Worm (Caenorhabditis elegans) whole organism, L4 larva: ENCODE results near the gene Y119D3B.12.

Experiments used
- F10B5.3 ChIP-seq: sonication (generic microtip); optimal IDR thresholded peaks from 2 replicates; lab custom pipeline; 2016; ENCODE audit warnings: mild to moderate bottlenecking, missing genetic modification characterization, missing compliant biosample characterization
- F26F4.8 ChIP-seq: fragments of 200-800 bp; sonication (Bioruptor generic); conservative IDR thresholded peaks from 2 replicates; pipeline ENCODE4 v1.3.6; 2022; ENCODE audit warnings: missing genetic modification characterization, missing compliant biosample characterization
- aha-1 ChIP-seq: fragments of 150-350 bp; peaks from one replicate; lab custom pipeline; 2014; ENCODE audit warnings: missing biosample characterization, missing genetic modification characterization
- aly-2 ChIP-seq: sonication (generic microtip); optimal IDR thresholded peaks from 2 replicates; lab custom pipeline; 2018; ENCODE audit warnings: missing biosample characterization, missing genetic modification characterization
- ama-1 ChIP-seq: fragments of 150-350 bp; optimal IDR thresholded peaks from 2 replicates; lab custom pipeline; 2014; ENCODE audit warnings: inconsistent platforms, mixed read lengths
- ceh-20 ChIP-seq: fragments of 200-800 bp; sonication (Bioruptor generic); IDR thresholded peaks from 2 replicates; pipeline ENCODE4 v1.3.6; 2022; ENCODE audit warnings: missing genetic modification reagents, missing genetic modification characterization, missing compliant biosample characterization
- ces-1 ChIP-seq: fragments of 150-350 bp; sonication (generic microtip); optimal IDR thresholded peaks from 4 replicates; lab custom pipeline; 2014; ENCODE audit warnings: missing biosample characterization, missing genetic modification reagents, missing genetic modification characterization
- daf-12 ChIP-seq: fragments of 150-350 bp; optimal IDR thresholded peaks from 2 replicates; lab custom pipeline; 2014; ENCODE audit warnings: missing biosample characterization, missing genetic modification reagents, missing genetic modification characterization
- daf-16 ChIP-seq, 3 experiments: sonication (generic microtip); optimal IDR thresholded peaks; 2 replicates each; lab custom pipeline; 2016 to 2017; ENCODE audit warnings: missing genetic modification characterization in 3 of 3, missing genetic modification reagents in 3 of 3, mild to moderate bottlenecking in 2 of 3, missing compliant biosample characterization in 2 of 3, missing biosample characterization in 1 of 3, moderate library complexity in 1 of 3
- daf-19 ChIP-seq: fragments of 200-800 bp; sonication (Bioruptor generic); conservative IDR thresholded peaks from 2 replicates; pipeline ENCODE4 v1.3.6; 2022; ENCODE audit warnings: missing genetic modification characterization, missing compliant biosample characterization
- dmd-9 ChIP-seq: fragments of 200-800 bp; sonication (Bioruptor generic); IDR thresholded peaks from 2 replicates; pipeline ENCODE4 v1.3.6; 2022; ENCODE audit warnings: missing genetic modification reagents, missing genetic modification characterization, missing compliant biosample characterization
- dpl-1 ChIP-seq: fragments of 150-350 bp; optimal IDR thresholded peaks from 2 replicates; lab custom pipeline; 2014; ENCODE audit warnings: missing biosample characterization, missing genetic modification reagents, missing genetic modification characterization
- egl-27 ChIP-seq: sonication (generic microtip); optimal IDR thresholded peaks from 3 replicates; lab custom pipeline; 2017; ENCODE audit warnings: missing biosample characterization, missing genetic modification reagents, missing genetic modification characterization
- egl-43 ChIP-seq: fragments of 200-800 bp; sonication (Bioruptor generic); IDR thresholded peaks from 2 replicates; pipeline ENCODE4 v1.3.6; 2022; ENCODE audit warnings: missing genetic modification reagents, missing genetic modification characterization, missing compliant biosample characterization
- hif-1 ChIP-seq, 2 experiments: sonication (generic microtip); optimal IDR thresholded peaks; 2 replicates each; lab custom pipeline; 2016 to 2017; ENCODE audit warnings: missing compliant biosample characterization in 2 of 2, missing genetic modification characterization in 2 of 2, missing genetic modification reagents in 2 of 2, missing genotype in 2 of 2, mild to moderate bottlenecking in 1 of 2
- hlh-11 ChIP-seq: fragments of 200-800 bp; sonication (Bioruptor generic); optimal IDR thresholded peaks from 2 replicates; lab custom pipeline; 2018; ENCODE audit warnings: mild to moderate bottlenecking, missing genetic modification characterization, missing compliant biosample characterization
- hlh-30 ChIP-seq: sonication (generic microtip); optimal IDR thresholded peaks from 2 replicates; lab custom pipeline; 2017; ENCODE audit warnings: antibody characterized with exemption, mild to moderate bottlenecking, missing genetic modification characterization, missing compliant biosample characterization; ENCODE audit not compliant: insufficient read depth
- hmg-1.1 ChIP-seq: fragments of 200-800 bp; sonication (Bioruptor generic); IDR thresholded peaks from 2 replicates; pipeline ENCODE4 v1.3.6; 2022; ENCODE audit warnings: missing genetic modification reagents, missing genetic modification characterization, missing compliant biosample characterization
- lin-1 ChIP-seq: fragments of 200-800 bp; sonication (Bioruptor generic); IDR thresholded peaks from 2 replicates; pipeline ENCODE4 v1.3.6; 2022; ENCODE audit warnings: missing genetic modification reagents, missing genetic modification characterization, missing compliant biosample characterization
- lin-13 ChIP-seq: fragments of 150-350 bp; optimal IDR thresholded peaks from 2 replicates; lab custom pipeline; 2014; ENCODE audit warnings: missing biosample characterization, missing genetic modification reagents, missing genetic modification characterization
- lin-38 ChIP-seq: fragments of 200-800 bp; sonication (Bioruptor generic); IDR thresholded peaks from 2 replicates; pipeline ENCODE4 v1.3.6; 2022; ENCODE audit warnings: missing genetic modification reagents, missing genetic modification characterization, missing compliant biosample characterization
- lsy-2 ChIP-seq, 2 experiments: fragments of 150-350 bp in 1 of 2; sonication (generic microtip) in 1 of 2; optimal IDR thresholded peaks; 2 replicates each; lab custom pipeline; 2014 to 2017; ENCODE audit warnings: missing biosample characterization in 2 of 2, missing genetic modification characterization in 2 of 2
- madf-9 ChIP-seq: fragments of 200-800 bp; sonication (Bioruptor generic); conservative IDR thresholded peaks from 2 replicates; pipeline ENCODE4 v1.3.6; 2022; ENCODE audit warnings: missing genetic modification reagents, missing genetic modification characterization, missing compliant biosample characterization
- mdt-29 ChIP-seq: fragments of 200-800 bp; sonication (Bioruptor generic); IDR thresholded peaks from 2 replicates; pipeline ENCODE4 v1.3.6; 2022; ENCODE audit warnings: missing genetic modification reagents, missing genetic modification characterization, missing compliant biosample characterization
- nhr-10 ChIP-seq: fragments of 150-350 bp; optimal IDR thresholded peaks from 2 replicates; lab custom pipeline; 2014; ENCODE audit warnings: missing biosample characterization, missing genetic modification characterization
- nhr-102 ChIP-seq: sonication (generic microtip); optimal IDR thresholded peaks from 2 replicates; lab custom pipeline; 2016; ENCODE audit warnings: mild to moderate bottlenecking, missing genetic modification characterization, moderate library complexity, missing compliant biosample characterization
- nhr-11 ChIP-seq: fragments of 150-350 bp; optimal IDR thresholded peaks from 2 replicates; lab custom pipeline; 2014; ENCODE audit warnings: missing biosample characterization, missing genetic modification characterization
- nhr-111 ChIP-seq: fragments of 200-800 bp; sonication (Bioruptor generic); optimal IDR thresholded peaks from 2 replicates; lab custom pipeline; 2018; ENCODE audit warnings: mild to moderate bottlenecking, missing genetic modification characterization, missing compliant biosample characterization
- pha-4 ChIP-seq, 2 experiments: fragments of 150-350 bp in 1 of 2; fragments of 200-800 bp in 1 of 2; sonication (Bioruptor generic) in 1 of 2; IDR thresholded peaks in 1 of 2; optimal IDR thresholded peaks in 1 of 2; 2 replicates each; pipeline versions ENCODE4 v1.3.6 to Lab custom; 2014 to 2022; ENCODE audit warnings: missing genetic modification characterization in 2 of 2, missing genetic modification reagents in 2 of 2, missing biosample characterization in 1 of 2, missing compliant biosample characterization in 1 of 2
- pqm-1 ChIP-seq: sonication (generic microtip); optimal IDR thresholded peaks from 2 replicates; lab custom pipeline; 2017; ENCODE audit warnings: missing biosample characterization, missing genetic modification characterization
- rbr-2 ChIP-seq: sonication (generic microtip); optimal IDR thresholded peaks from 2 replicates; lab custom pipeline; 2016; ENCODE audit warnings: missing genotype, missing genetic modification characterization, missing compliant biosample characterization
- saeg-2 ChIP-seq: fragments of 200-800 bp; sonication (Bioruptor generic); IDR thresholded peaks from 2 replicates; pipeline ENCODE4 v1.3.6; 2022; ENCODE audit warnings: missing genetic modification reagents, missing genetic modification characterization, missing compliant biosample characterization
- set-16 ChIP-seq: fragments of 200-800 bp; sonication (Bioruptor generic); IDR thresholded peaks from 2 replicates; pipeline ENCODE4 v1.3.6; 2022; ENCODE audit warnings: missing genetic modification reagents, missing genetic modification characterization, missing compliant biosample characterization
- skn-1 ChIP-seq: fragments of 150-350 bp; optimal IDR thresholded peaks from 2 replicates; lab custom pipeline; 2014; ENCODE audit warnings: missing biosample characterization, missing genetic modification characterization
- snpc-1.2 ChIP-seq: fragments of 200-800 bp; sonication (Bioruptor generic); IDR thresholded peaks from 2 replicates; pipeline ENCODE4 v1.3.6; 2022; ENCODE audit warnings: missing genetic modification reagents, missing genetic modification characterization, missing compliant biosample characterization
- snpc-4 ChIP-seq: fragments of 150-350 bp; optimal IDR thresholded peaks from 2 replicates; lab custom pipeline; 2014; ENCODE audit warnings: missing biosample characterization, missing genetic modification characterization
- spr-3 ChIP-seq: fragments of 200-800 bp; sonication (Bioruptor generic); optimal IDR thresholded peaks from 2 replicates; lab custom pipeline; 2018; ENCODE audit warnings: mild to moderate bottlenecking, missing genetic modification characterization, missing compliant biosample characterization
- tra-1 ChIP-seq: fragments of 200-800 bp; sonication (Bioruptor generic); IDR thresholded peaks from 2 replicates; pipeline ENCODE4 v1.3.6; 2022; ENCODE audit warnings: missing genetic modification reagents, missing genetic modification characterization, missing compliant biosample characterization
- vab-7 ChIP-seq: fragments of 200-800 bp; sonication (Bioruptor generic); IDR thresholded peaks from 2 replicates; pipeline ENCODE4 v1.3.6; 2022; ENCODE audit warnings: missing genetic modification reagents, missing genetic modification characterization, missing compliant biosample characterization
- zfp-3 ChIP-seq: fragments of 200-800 bp; sonication (Bioruptor generic); conservative IDR thresholded peaks from 2 replicates; pipeline ENCODE4 v1.3.6; 2022; ENCODE audit warnings: missing genetic modification reagents, missing genetic modification characterization, missing compliant biosample characterization
- zip-2 ChIP-seq: fragments of 150-350 bp; optimal IDR thresholded peaks from 2 replicates; lab custom pipeline; 2014; ENCODE audit warnings: missing biosample characterization, missing genetic modification characterization
- ztf-7 ChIP-seq: fragments of 150-350 bp; optimal IDR thresholded peaks from 2 replicates; lab custom pipeline; 2014; ENCODE audit warnings: missing biosample characterization, missing genetic modification characterization

Y119D3B.12 gene

DNA sequence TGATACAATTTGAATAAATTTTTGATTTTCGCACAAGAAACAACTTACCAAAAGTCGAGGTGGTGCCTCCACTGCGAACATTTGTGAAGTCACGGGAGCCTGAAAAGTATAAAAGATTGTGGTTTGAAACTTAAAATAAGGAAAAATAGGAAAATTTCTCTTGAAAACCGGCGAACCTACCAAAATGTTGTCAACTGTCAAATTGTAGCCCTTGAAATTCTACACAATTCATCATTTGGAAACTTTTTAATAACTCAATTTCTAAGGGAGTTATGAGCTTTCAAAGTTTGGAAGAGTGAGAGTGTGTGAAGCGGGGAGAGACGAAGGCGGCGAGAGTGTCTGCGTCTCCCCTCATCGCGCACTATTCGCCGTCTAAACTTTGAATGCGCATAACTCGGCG lies 27.8 kb downstream of the Y119D3B.12 start, which contains the start of gene pes-4:
Gene pes-4, minus strand, starts transcription at position 101 of the 400 bp plus-strand sequence.
- TF ChIP-seq ces-1 (GFP tag; lab: Kevin White, UChicago) (no peak), lin-13 (GFP tag; lab: Kevin White, UChicago) (no peak), lsy-2 (tag; optimal IDR thresholded peaks at IDR 0.05; lab: Kevin White, UChicago) (no peak), snpc-1.2 (GFP tag; lab: Robert Waterston, UW) (no peak), nhr-11 (tag; lab: Kevin White, UChicago) (no peak), egl-27 (no peak), daf-16 (GFP tag; optimal IDR thresholded peaks at IDR 0.05; lab: Kevin White, UChicago) (no peak), daf-16 (tag; optimal IDR thresholded peaks at IDR 0.05; lab: Kevin White, UChicago) (no peak), lin-1 (GFP tag; lab: Robert Waterston, UW) (no peak), nhr-111 (no peak), dpl-1 (no peak), set-16 (GFP tag; lab: Robert Waterston, UW) (no peak), madf-9 (GFP tag; lab: Robert Waterston, UW) (no peak), skn-1 (no peak), snpc-4 (no peak), daf-19 (GFP tag; lab: Robert Waterston, UW) (no peak), nhr-10 (tag; lab: Kevin White, UChicago) (no peak), aly-2 (tag; lab: Kevin White, UChicago) (no peak), vab-7 (no peak), egl-43 (no peak)

DNA sequence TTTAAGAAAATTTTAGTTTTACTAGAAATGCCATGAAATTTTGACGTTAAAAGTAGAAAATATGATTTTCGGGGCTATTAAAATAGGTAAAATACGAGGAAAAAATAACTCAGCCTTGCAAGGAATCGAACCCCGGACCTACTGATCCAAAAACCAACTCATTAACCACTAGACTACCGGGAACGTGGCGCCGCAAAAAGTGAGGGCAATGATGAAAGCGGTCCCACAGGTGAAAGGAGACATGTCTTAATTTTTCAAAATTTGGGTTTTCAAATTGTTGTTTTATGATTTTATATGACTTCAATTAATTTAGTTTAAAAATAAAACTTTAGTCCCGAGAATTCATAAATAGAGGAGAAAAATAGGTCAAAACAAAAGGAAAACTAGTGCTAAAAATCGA lies 28.3 kb downstream of the Y119D3B.12 start:
- TF ChIP-seq lin-38 (peak; percentile 23; the same call in 1 of the 2 replicates), nhr-102 (tag; lab: Kevin White, UChicago) (no peak)
- TF ChIP-seq, all 104 proteins: peak for 1

ce11 chrIII:1231186-1231585 lies 28.8 kb downstream of the Y119D3B.12 start:
- TF ChIP-seq ceh-20 (peak; percentile 50; the same call in 1 of the 2 replicates), lin-13 (GFP tag; lab: Kevin White, UChicago) (peak; percentile 74), lin-38 (peak; percentile 51), ztf-7 (tag; lab: Kevin White, UChicago) (no peak), tra-1 (GFP tag; lab: Robert Waterston, UW) (0 out of 2 replicates have a peak, but pooled peaks have one; percentile 36), ama-1 (no peak), dpl-1 (no peak), hif-1 (tag; optimal IDR thresholded peaks at IDR 0.05; lab: Kevin White, UChicago) (no peak), saeg-2 (GFP tag; lab: Robert Waterston, UW) (no peak), pha-4 (GFP tag; IDR thresholded peaks at IDR 0.05; lab: Robert Waterston, UW) (no peak), pha-4 (tag; optimal IDR thresholded peaks at IDR 0.05; lab: Kevin White, UChicago) (no peak), pqm-1 (tag; lab: Kevin White, UChicago) (no peak), mdt-29 (no peak), spr-3 (GFP tag; lab: Kevin White, UChicago) (no peak), dmd-9 (no peak), zip-2 (tag; lab: Kevin White, UChicago) (no peak), hmg-1.1 (GFP tag; lab: Robert Waterston, UW) (no peak), hlh-30 (no peak), lin-1 (GFP tag; lab: Robert Waterston, UW) (no peak), hlh-11 (tag; lab: Kevin White, UChicago) (no peak), zfp-3 (GFP tag; lab: Robert Waterston, UW) (no peak), F10B5.3 (no peak), F26F4.8 (GFP tag; lab: Robert Waterston, UW) (no peak), rbr-2 (tag; lab: Kevin White, UChicago) (no peak), aha-1 (tag; lab: Kevin White, UChicago) (peak; percentile 69), daf-12 (tag; lab: Kevin White, UChicago) (no peak)
